Worm (Caenorhabditis elegans) whole organism, midembryonic: ENCODE results near the gene K11H12.5.

Experiments
- T22C8.4 ChIP-seq: fragments of 200-800 bp; sonication (Bioruptor generic); IDR thresholded peaks from 2 replicates; pipeline ENCODE4 v1.3.6; 2022; ENCODE audit warnings: missing genetic modification characterization, missing compliant biosample characterization
- cog-1 ChIP-seq: sonication (generic microtip); optimal IDR thresholded peaks from 2 replicates; lab custom pipeline; 2016; ENCODE audit warnings: missing genetic modification characterization, missing compliant biosample characterization
- flt-1 ChIP-seq: fragments of 200-800 bp; sonication (Bioruptor generic); IDR thresholded peaks from 2 replicates; pipeline ENCODE4 v1.3.6; 2022; ENCODE audit warnings: missing genetic modification characterization, missing compliant biosample characterization
- klf-2 ChIP-seq: fragments of 200-800 bp; sonication (Bioruptor generic); conservative IDR thresholded peaks from 2 replicates; pipeline ENCODE4 v1.3.6; 2022; ENCODE audit warnings: missing genetic modification reagents, missing genetic modification characterization, missing compliant biosample characterization
- med-1 ChIP-seq: sonication (generic microtip); optimal IDR thresholded peaks from 2 replicates; lab custom pipeline; 2017; ENCODE audit warnings: missing genetic modification characterization, mild to moderate bottlenecking, missing compliant biosample characterization, antibody characterized with exemption, missing genetic modification reagents; ENCODE audit not compliant: insufficient read depth
- ref-1 ChIP-seq: fragments of 200-800 bp; sonication (Bioruptor generic); conservative IDR thresholded peaks from 2 replicates; pipeline ENCODE4 v1.3.6; 2022; ENCODE audit warnings: missing genetic modification reagents, missing genetic modification characterization, missing compliant biosample characterization
- tab-1 ChIP-seq: fragments of 200-800 bp; sonication (Bioruptor generic); IDR thresholded peaks from 2 replicates; pipeline ENCODE4 v1.3.6; 2022; ENCODE audit warnings: missing genetic modification characterization, missing compliant biosample characterization
- ztf-23 ChIP-seq: fragments of 200-800 bp; sonication (Bioruptor generic); IDR thresholded peaks from 2 replicates; pipeline ENCODE4 v1.3.6; 2022; ENCODE audit warnings: missing genetic modification reagents, missing genetic modification characterization, missing compliant biosample characterization
- ztf-29 ChIP-seq: fragments of 200-800 bp; sonication (Bioruptor generic); IDR thresholded peaks from 2 replicates; pipeline ENCODE4 v1.3.6; 2022; ENCODE audit warnings: missing genetic modification reagents, missing genetic modification characterization, missing compliant biosample characterization

Gene K11H12.5

ce11 chrIV:676280-676679 is at the start of gene K11H12.5:
Gene K11H12.5 (plus strand): TSS chrIV:676580.
- TF ChIP-seq ref-1 (no peak), flt-1 (GFP tag; lab: Robert Waterston, UW) (no peak), tab-1 (no peak), T22C8.4 (GFP tag; lab: Robert Waterston, UW) (no peak), ztf-29 (GFP tag; lab: Robert Waterston, UW) (no peak), klf-2 (GFP tag; lab: Robert Waterston, UW) (no peak), cog-1 (no peak), ztf-23 (GFP tag; lab: Robert Waterston, UW) (no peak), med-1 (GFP tag; lab: Kevin White, UChicago) (no peak)

ce11 chrIV:627237-627636 is 49.1 kb upstream of the K11H12.5 start, which contains the start of gene nhr-76:
Gene nhr-76 (plus strand): TSS chrIV:627537.
- TF ChIP-seq T22C8.4 (GFP tag; lab: Robert Waterston, UW) (no peak), ztf-29 (GFP tag; lab: Robert Waterston, UW) (no peak), med-1 (GFP tag; lab: Kevin White, UChicago) (no peak), cog-1 (no peak), ref-1 (no peak), flt-1 (GFP tag; lab: Robert Waterston, UW) (no peak), ztf-23 (GFP tag; lab: Robert Waterston, UW) (no peak), tab-1 (no peak), klf-2 (GFP tag; lab: Robert Waterston, UW) (no peak)

ce11 chrIV:630598-630997 is 45.8 kb upstream of the K11H12.5 start:
- no peak for TF ChIP-seq tab-1
- no peak for TF ChIP-seq ztf-29 (GFP tag; lab: Robert Waterston, UW)
- no peak for TF ChIP-seq ref-1
- TF ChIP-seq T22C8.4 (GFP tag; lab: Robert Waterston, UW) = no peak
- TF ChIP-seq ztf-23 (GFP tag; lab: Robert Waterston, UW) = no peak
- no peak for TF ChIP-seq klf-2 (GFP tag; lab: Robert Waterston, UW)

- TF ChIP-seq ztf-29 (GFP tag; lab: Robert Waterston, UW) (no peak), flt-1 (GFP tag; lab: Robert Waterston, UW) (no peak), ref-1 (no peak), klf-2 (GFP tag; lab: Robert Waterston, UW) (no peak), tab-1 (no peak)
Observed at ce11 chrIV:631869-632268, 44.5 kb upstream of the K11H12.5 start.

- TF ChIP-seq cog-1 = no peak
- no peak for TF ChIP-seq ref-1
- TF ChIP-seq tab-1 = no peak
- TF ChIP-seq T22C8.4 (GFP tag; lab: Robert Waterston, UW) = no peak
- no peak for TF ChIP-seq klf-2 (GFP tag; lab: Robert Waterston, UW)
- TF ChIP-seq ztf-29 (GFP tag; lab: Robert Waterston, UW) = no peak
- no peak for TF ChIP-seq ztf-23 (GFP tag; lab: Robert Waterston, UW)
- no peak for TF ChIP-seq flt-1 (GFP tag; lab: Robert Waterston, UW)
- no peak for TF ChIP-seq med-1 (GFP tag; lab: Kevin White, UChicago)
Observed at ce11 chrIV:633565-633964, 42.8 kb upstream of the K11H12.5 start.

- TF ChIP-seq ztf-23 (GFP tag; lab: Robert Waterston, UW) (no peak), tab-1 (no peak), ztf-29 (GFP tag; lab: Robert Waterston, UW) (no peak), klf-2 (GFP tag; lab: Robert Waterston, UW) (no peak), T22C8.4 (GFP tag; lab: Robert Waterston, UW) (no peak)
Observed at ce11 chrIV:639167-639566, 37.2 kb upstream of the K11H12.5 start.

- TF ChIP-seq ztf-23 (GFP tag; lab: Robert Waterston, UW) (no peak), tab-1 (no peak), ref-1 (no peak), ztf-29 (GFP tag; lab: Robert Waterston, UW) (no peak), med-1 (GFP tag; lab: Kevin White, UChicago) (no peak), cog-1 (no peak), flt-1 (GFP tag; lab: Robert Waterston, UW) (no peak), klf-2 (GFP tag; lab: Robert Waterston, UW) (no peak), T22C8.4 (GFP tag; lab: Robert Waterston, UW) (no peak)
Observed at ce11 chrIV:643481-643880, 32.9 kb upstream of the K11H12.5 start.

ce11 chrIV:648362-648761 is 28.0 kb upstream of the K11H12.5 start:
- TF ChIP-seq T22C8.4 (GFP tag; lab: Robert Waterston, UW) (no peak), ref-1 (no peak), klf-2 (GFP tag; lab: Robert Waterston, UW) (no peak), tab-1 (no peak), flt-1 (GFP tag; lab: Robert Waterston, UW) (no peak), ztf-29 (GFP tag; lab: Robert Waterston, UW) (no peak), cog-1 (no peak), ztf-23 (GFP tag; lab: Robert Waterston, UW) (no peak), med-1 (GFP tag; lab: Kevin White, UChicago) (no peak)

ce11 chrIV:649365-649764 is 27.0 kb upstream of the K11H12.5 start, which contains the start of gene K11H12.9:
Gene K11H12.9 (plus strand): TSS chrIV:649665.
- no peak for TF ChIP-seq klf-2 (GFP tag; lab: Robert Waterston, UW)
- no peak for TF ChIP-seq tab-1
- no peak for TF ChIP-seq med-1 (GFP tag; lab: Kevin White, UChicago)
- no peak for TF ChIP-seq cog-1
- TF ChIP-seq ref-1 = no peak
- TF ChIP-seq ztf-23 (GFP tag; lab: Robert Waterston, UW) = no peak
- TF ChIP-seq ztf-29 (GFP tag; lab: Robert Waterston, UW) = no peak
- TF ChIP-seq T22C8.4 (GFP tag; lab: Robert Waterston, UW) = no peak
- TF ChIP-seq flt-1 (GFP tag; lab: Robert Waterston, UW) = no peak

ce11 chrIV:653138-653848 is 23.1 kb upstream of the K11H12.5 start, which contains the start of gene K11H12.1:
Gene K11H12.1 (minus strand): TSS chrIV:653421.
- no peak for TF ChIP-seq med-1 (GFP tag; lab: Kevin White, UChicago)
- TF ChIP-seq T22C8.4 (GFP tag; lab: Robert Waterston, UW) = no peak
- TF ChIP-seq ref-1 = no peak
- no peak for TF ChIP-seq klf-2 (GFP tag; lab: Robert Waterston, UW)
- TF ChIP-seq ztf-29 (GFP tag; lab: Robert Waterston, UW) = no peak
- no peak for TF ChIP-seq flt-1 (GFP tag; lab: Robert Waterston, UW)
- TF ChIP-seq tab-1 = no peak
- no peak for TF ChIP-seq ztf-23 (GFP tag; lab: Robert Waterston, UW)
- TF ChIP-seq cog-1 = no peak
